Worm (Caenorhabditis elegans) whole organism, young adult: ENCODE results near the gene T15H9.5.

Experiments
- B0035.1 ChIP-seq: sonication (generic microtip); optimal IDR thresholded peaks from 2 replicates; lab custom pipeline; 2016; ENCODE audit warnings: missing genetic modification characterization, mild to moderate bottlenecking, missing compliant biosample characterization, missing genotype, missing genetic modification reagents
- B0336.3 ChIP-seq: fragments of 200-800 bp; sonication (Bioruptor generic); IDR thresholded peaks from 2 replicates; pipeline ENCODE4 v1.3.6; 2022; ENCODE audit warnings: missing genetic modification characterization, missing compliant biosample characterization
- F10E7.11 ChIP-seq: sonication (generic microtip); optimal IDR thresholded peaks from 2 replicates; lab custom pipeline; 2017; ENCODE audit warnings: mild to moderate bottlenecking, missing genetic modification characterization, moderate library complexity, missing compliant biosample characterization
- F22D6.2 ChIP-seq: sonication (generic microtip); optimal IDR thresholded peaks from 2 replicates; lab custom pipeline; 2016; ENCODE audit warnings: mild to moderate bottlenecking, missing genetic modification characterization, missing compliant biosample characterization
- F23B12.7 ChIP-seq: sonication (generic microtip); optimal IDR thresholded peaks from 2 replicates; lab custom pipeline; 2017; ENCODE audit warnings: missing genetic modification characterization, mild to moderate bottlenecking, missing compliant biosample characterization, antibody characterized with exemption, moderate library complexity; ENCODE audit not compliant: insufficient read depth
- F33H1.4 ChIP-seq: fragments of 200-800 bp; sonication (Bioruptor generic); IDR thresholded peaks from 2 replicates; pipeline ENCODE4 v1.3.6; 2022; ENCODE audit warnings: missing genetic modification reagents, missing genetic modification characterization, missing compliant biosample characterization
- F39B2.1 ChIP-seq: fragments of 200-800 bp; sonication (Bioruptor generic); IDR thresholded peaks from 2 replicates; pipeline ENCODE4 v1.3.6; 2022; ENCODE audit warnings: missing genetic modification reagents, missing genetic modification characterization, missing compliant biosample characterization
- K11D2.4 ChIP-seq: fragments of 200-800 bp; sonication (Bioruptor generic); IDR thresholded peaks from 2 replicates; pipeline ENCODE4 v1.3.6; 2022; ENCODE audit warnings: missing genetic modification reagents, missing genetic modification characterization, missing compliant biosample characterization
- T07F8.4 ChIP-seq: sonication (generic microtip); optimal IDR thresholded peaks from 2 replicates; lab custom pipeline; 2016; ENCODE audit warnings: mild to moderate bottlenecking, missing genetic modification characterization, moderate library complexity, missing compliant biosample characterization
- Y67H2A.10 ChIP-seq: fragments of 200-800 bp; sonication (Bioruptor generic); conservative IDR thresholded peaks from 2 replicates; pipeline ENCODE4 v1.3.6; 2022; ENCODE audit warnings: missing genetic modification reagents, missing genetic modification characterization, missing compliant biosample characterization
- Y79H2A.3 ChIP-seq: fragments of 200-800 bp; sonication (Bioruptor generic); conservative IDR thresholded peaks from 2 replicates; pipeline ENCODE4 v1.3.6; 2022; ENCODE audit warnings: missing genetic modification reagents, missing genetic modification characterization, missing compliant biosample characterization
- akir-1 ChIP-seq: fragments of 200-800 bp; sonication (Bioruptor generic); optimal IDR thresholded peaks from 2 replicates; lab custom pipeline; 2018; ENCODE audit warnings: mild to moderate bottlenecking, missing genetic modification characterization, moderate library complexity, missing compliant biosample characterization
- ama-1 ChIP-seq, 3 experiments: fragments of 150-350 bp in 1 of 3; sonication (generic microtip) in 2 of 3; optimal IDR thresholded peaks; 2 replicates each; lab custom pipeline; 2014 to 2018; ENCODE audit warnings: missing biosample characterization in 2 of 3, missing genetic modification characterization in 2 of 3, missing genetic modification reagents in 2 of 3
- aptf-3 ChIP-seq: fragments of 200-800 bp; sonication (Bioruptor generic); IDR thresholded peaks from 2 replicates; pipeline ENCODE4 v1.3.6; 2022; ENCODE audit warnings: missing genetic modification characterization, missing compliant biosample characterization
- athp-1 ChIP-seq: sonication (generic microtip); optimal IDR thresholded peaks from 2 replicates; lab custom pipeline; 2017; ENCODE audit warnings: mild to moderate bottlenecking, missing genetic modification characterization, missing compliant biosample characterization
- attf-3 ChIP-seq: fragments of 200-800 bp; sonication (Bioruptor generic); conservative IDR thresholded peaks from 2 replicates; pipeline ENCODE4 v1.3.6; 2022; ENCODE audit warnings: missing genetic modification reagents, missing genetic modification characterization, missing compliant biosample characterization
- bed-1 ChIP-seq: fragments of 200-800 bp; sonication (Bioruptor generic); IDR thresholded peaks from 2 replicates; pipeline ENCODE4 v1.3.6; 2022; ENCODE audit warnings: missing genetic modification reagents, missing genetic modification characterization, missing compliant biosample characterization
- cebp-1 ChIP-seq, 2 experiments: fragments of 200-800 bp in 1 of 2; sonication (Bioruptor generic) in 1 of 2; sonication (generic microtip) in 1 of 2; IDR thresholded peaks in 1 of 2; optimal IDR thresholded peaks in 1 of 2; 2 replicates each; pipeline versions ENCODE4 v1.3.6 to Lab custom; 2017 to 2022; ENCODE audit warnings: missing compliant biosample characterization in 2 of 2, missing genetic modification characterization in 2 of 2, mild to moderate bottlenecking in 1 of 2, missing genetic modification reagents in 1 of 2, moderate library complexity in 1 of 2
- ceh-58 ChIP-seq: fragments of 200-800 bp; sonication (Bioruptor generic); IDR thresholded peaks from 2 replicates; pipeline ENCODE4 v1.3.6; 2022; ENCODE audit warnings: missing genetic modification characterization, missing compliant biosample characterization
- ceh-79 ChIP-seq: sonication (generic microtip); optimal IDR thresholded peaks from 2 replicates; lab custom pipeline; 2017; ENCODE audit warnings: mild to moderate bottlenecking, missing genetic modification characterization, missing compliant biosample characterization
- egl-44 ChIP-seq: fragments of 200-800 bp; sonication (Bioruptor generic); IDR thresholded peaks from 2 replicates; pipeline ENCODE4 v1.3.6; 2022; ENCODE audit warnings: missing genetic modification reagents, missing genetic modification characterization, missing compliant biosample characterization
- egrh-3 ChIP-seq: fragments of 200-800 bp; sonication (Bioruptor generic); IDR thresholded peaks from 2 replicates; pipeline ENCODE4 v1.3.6; 2022; ENCODE audit warnings: missing genetic modification reagents, missing genetic modification characterization, missing compliant biosample characterization
- ets-4 ChIP-seq: fragments of 200-800 bp; sonication (Bioruptor generic); optimal IDR thresholded peaks from 2 replicates; lab custom pipeline; 2018; ENCODE audit warnings: mild to moderate bottlenecking, missing genetic modification characterization, missing compliant biosample characterization
- fkh-3 ChIP-seq: sonication (generic microtip); optimal IDR thresholded peaks from 2 replicates; lab custom pipeline; 2016; ENCODE audit warnings: mild to moderate bottlenecking, missing genetic modification characterization, missing compliant biosample characterization
- hmg-1.2 ChIP-seq: fragments of 200-800 bp; sonication (Bioruptor generic); IDR thresholded peaks from 2 replicates; pipeline ENCODE4 v1.3.6; 2022; ENCODE audit warnings: missing genetic modification reagents, missing genetic modification characterization, missing compliant biosample characterization
- hmg-20 ChIP-seq: fragments of 200-800 bp; sonication (Bioruptor generic); IDR thresholded peaks from 2 replicates; pipeline ENCODE4 v1.3.6; 2022; ENCODE audit warnings: missing genetic modification reagents, missing genetic modification characterization, missing compliant biosample characterization
- let-607 ChIP-seq, 2 experiments: fragments of 200-800 bp in 1 of 2; sonication (Bioruptor generic) in 1 of 2; sonication (generic microtip) in 1 of 2; optimal IDR thresholded peaks; 2 replicates each; lab custom pipeline; 2016 to 2018; ENCODE audit warnings: mild to moderate bottlenecking in 2 of 2, missing compliant biosample characterization in 2 of 2, missing genetic modification characterization in 2 of 2, moderate library complexity in 2 of 2, missing genotype in 1 of 2
- lin-26 ChIP-seq: fragments of 200-800 bp; sonication (Bioruptor generic); IDR thresholded peaks from 2 replicates; pipeline ENCODE4 v1.3.6; 2022; ENCODE audit warnings: missing genetic modification reagents, missing genetic modification characterization, missing compliant biosample characterization
- lin-54 ChIP-seq: fragments of 200-800 bp; sonication (Bioruptor generic); optimal IDR thresholded peaks from 2 replicates; lab custom pipeline; 2018; ENCODE audit warnings: mild to moderate bottlenecking, missing genetic modification characterization, missing compliant biosample characterization
- lir-1 ChIP-seq: fragments of 200-800 bp; sonication (Bioruptor generic); conservative IDR thresholded peaks from 2 replicates; pipeline ENCODE4 v1.3.6; 2022; ENCODE audit warnings: missing genetic modification reagents, missing genetic modification characterization, missing compliant biosample characterization
- lsl-1 ChIP-seq: fragments of 200-800 bp; sonication (Bioruptor generic); optimal IDR thresholded peaks from 2 replicates; lab custom pipeline; 2018; ENCODE audit warnings: mild to moderate bottlenecking, missing genetic modification characterization, moderate library complexity, missing compliant biosample characterization
- mes-4 ChIP-seq: sonication (generic microtip); optimal IDR thresholded peaks from 2 replicates; lab custom pipeline; 2016; ENCODE audit warnings: missing genotype, missing genetic modification characterization, missing compliant biosample characterization
- mxl-1 ChIP-seq: sonication (generic microtip); optimal IDR thresholded peaks from 2 replicates; lab custom pipeline; 2016; ENCODE audit warnings: missing genetic modification characterization, missing compliant biosample characterization
- nfya-2 ChIP-seq: fragments of 200-800 bp; sonication (Bioruptor generic); IDR thresholded peaks from 2 replicates; pipeline ENCODE4 v1.3.6; 2022; ENCODE audit warnings: missing genetic modification reagents, missing genetic modification characterization, missing compliant biosample characterization
- nfyb-1 ChIP-seq: fragments of 200-800 bp; sonication (Bioruptor generic); IDR thresholded peaks from 2 replicates; pipeline ENCODE4 v1.3.6; 2022; ENCODE audit warnings: missing genetic modification reagents, missing genetic modification characterization, missing compliant biosample characterization
- nhr-120 ChIP-seq: fragments of 200-800 bp; sonication (Bioruptor generic); IDR thresholded peaks from 2 replicates; pipeline ENCODE4 v1.3.6; 2022; ENCODE audit warnings: missing genetic modification characterization, missing compliant biosample characterization
- nhr-179 ChIP-seq: sonication (generic microtip); optimal IDR thresholded peaks from 2 replicates; lab custom pipeline; 2016; ENCODE audit warnings: mild to moderate bottlenecking, missing genetic modification characterization, missing compliant biosample characterization
- repo-1 ChIP-seq: sonication (generic microtip); optimal IDR thresholded peaks from 2 replicates; lab custom pipeline; 2017; ENCODE audit warnings: mild to moderate bottlenecking, missing genetic modification characterization, missing compliant biosample characterization
- snpc-1.1 ChIP-seq: sonication (generic microtip); optimal IDR thresholded peaks from 2 replicates; lab custom pipeline; 2017; ENCODE audit warnings: missing genetic modification characterization, mild to moderate bottlenecking, missing compliant biosample characterization, antibody characterized with exemption, moderate library complexity, missing genotype, missing genetic modification reagents; ENCODE audit not compliant: insufficient read depth
- snpc-1.3 ChIP-seq: sonication (generic microtip); optimal IDR thresholded peaks from 2 replicates; lab custom pipeline; 2017; ENCODE audit warnings: missing genetic modification characterization, mild to moderate bottlenecking, missing compliant biosample characterization, antibody characterized with exemption, moderate library complexity, missing genotype, missing genetic modification reagents; ENCODE audit not compliant: insufficient read depth
- tbp1 ChIP-seq: fragments of 200-800 bp; sonication (Bioruptor generic); optimal IDR thresholded peaks from 2 replicates; lab custom pipeline; 2018; ENCODE audit warnings: mild to moderate bottlenecking, missing genetic modification characterization, missing compliant biosample characterization
- zfh-2 ChIP-seq: fragments of 200-800 bp; sonication (Bioruptor generic); conservative IDR thresholded peaks from 2 replicates; pipeline ENCODE4 v1.3.6; 2022; ENCODE audit warnings: missing genetic modification reagents, missing genetic modification characterization, missing compliant biosample characterization
- zim-3 ChIP-seq: sonication (generic microtip); optimal IDR thresholded peaks from 2 replicates; lab custom pipeline; 2017; ENCODE audit warnings: mild to moderate bottlenecking, missing genetic modification characterization, moderate library complexity, missing compliant biosample characterization
- ztf-22 ChIP-seq: fragments of 200-800 bp; sonication (Bioruptor generic); optimal IDR thresholded peaks from 2 replicates; lab custom pipeline; 2018; ENCODE audit warnings: mild to moderate bottlenecking, missing genetic modification characterization, moderate library complexity, missing compliant biosample characterization
- ztf-26 ChIP-seq: sonication (generic microtip); optimal IDR thresholded peaks from 2 replicates; lab custom pipeline; 2017; ENCODE audit warnings: missing genetic modification characterization, missing compliant biosample characterization
- ztf-3 ChIP-seq: fragments of 200-800 bp; sonication (Bioruptor generic); optimal IDR thresholded peaks from 2 replicates; lab custom pipeline; 2018; ENCODE audit warnings: mild to moderate bottlenecking, missing genetic modification characterization, missing compliant biosample characterization
- ztf-6 ChIP-seq: fragments of 200-800 bp; sonication (Bioruptor generic); IDR thresholded peaks from 2 replicates; pipeline ENCODE4 v1.3.6; 2022; ENCODE audit warnings: missing genetic modification reagents, missing genetic modification characterization, missing compliant biosample characterization

The T15H9.5 gene

ce11 chrII:9603419-9603818 is 7.8 kb downstream of the T15H9.5 start (continued):
- TF ChIP-seq snpc-1.1 (tag; lab: Kevin White, UChicago): no peak
- peak; percentile 47; the same call in 1 of the 2 replicates for TF ChIP-seq attf-3 (GFP tag; lab: Robert Waterston, UW)
- TF ChIP-seq ceh-79: no peak
- no peak for TF ChIP-seq mes-4 (tag; lab: Kevin White, UChicago)
- TF ChIP-seq T07F8.4 (tag; lab: Kevin White, UChicago): no peak
- no peak for TF ChIP-seq B0035.1 (tag; lab: Kevin White, UChicago)
- TF ChIP-seq nhr-120 (GFP tag; lab: Robert Waterston, UW): no peak
- no peak for TF ChIP-seq aptf-3 (GFP tag; lab: Robert Waterston, UW)
- TF ChIP-seq cebp-1 (GFP tag; IDR thresholded peaks at IDR 0.05; lab: Robert Waterston, UW): peak; percentile 55; the same call in 1 of the 2 replicates
- peak; percentile 90 for TF ChIP-seq cebp-1 (tag; optimal IDR thresholded peaks at IDR 0.05; lab: Kevin White, UChicago)
- no peak for TF ChIP-seq fkh-3 (tag; lab: Kevin White, UChicago)
- TF ChIP-seq F39B2.1 (GFP tag; lab: Robert Waterston, UW): no peak
- peak; percentile 21; the same call in 1 of the 2 replicates for TF ChIP-seq lin-26 (GFP tag; lab: Robert Waterston, UW)
- TF ChIP-seq nfyb-1 (GFP tag; lab: Robert Waterston, UW): peak; percentile 85
- no peak for TF ChIP-seq akir-1 (GFP tag; lab: Kevin White, UChicago)
- TF ChIP-seq zim-3 (tag; lab: Kevin White, UChicago): no peak
- TF ChIP-seq hmg-1.2 (GFP tag; lab: Robert Waterston, UW): peak; percentile 83
- no peak for TF ChIP-seq hmg-20 (GFP tag; lab: Robert Waterston, UW)
- peak; percentile 69 for TF ChIP-seq lin-54 (GFP tag; lab: Kevin White, UChicago)
- peak; percentile 73 to 79 for TF ChIP-seq let-607 (tag; optimal IDR thresholded peaks at IDR 0.05; lab: Kevin White, UChicago)
- peak; percentile 80 for TF ChIP-seq ztf-26 (tag; lab: Kevin White, UChicago)
- peak; percentile 54 for TF ChIP-seq ets-4 (GFP tag; lab: Kevin White, UChicago)
- peak; percentile 74 for TF ChIP-seq F23B12.7 (tag; lab: Kevin White, UChicago)
- no peak for TF ChIP-seq ceh-58 (GFP tag; lab: Robert Waterston, UW)
- no peak for TF ChIP-seq nhr-179 (tag; lab: Kevin White, UChicago)
- TF ChIP-seq K11D2.4: peak; percentile 90
- TF ChIP-seq ztf-6 (GFP tag; lab: Robert Waterston, UW): no peak
- TF ChIP-seq tbp1: peak; percentile 67
- peak; percentile 86 for TF ChIP-seq lir-1 (GFP tag; lab: Robert Waterston, UW)
- TF ChIP-seq ztf-22 (GFP tag; lab: Kevin White, UChicago): peak; percentile 90
- TF ChIP-seq snpc-1.3 (tag; lab: Kevin White, UChicago): peak; percentile 12
- TF ChIP-seq ama-1 (optimal IDR thresholded peaks at IDR 0.05; lab: Kevin White, UChicago): no peak
- no peak for TF ChIP-seq ama-1 (GFP tag; optimal IDR thresholded peaks at IDR 0.05; lab: Kevin White, UChicago)
- no peak for TF ChIP-seq egrh-3 (GFP tag; lab: Robert Waterston, UW)
- TF ChIP-seq F33H1.4 (GFP tag; lab: Robert Waterston, UW): peak; percentile 20; the same call in 1 of the 2 replicates
- TF ChIP-seq ztf-3 (GFP tag; lab: Kevin White, UChicago): peak; percentile 79
- TF ChIP-seq athp-1 (tag; lab: Kevin White, UChicago): peak; percentile 43
- no peak for TF ChIP-seq mxl-1 (tag; lab: Kevin White, UChicago)
- TF ChIP-seq Y79H2A.3: no peak
- peak; percentile 85 for TF ChIP-seq F22D6.2
- TF ChIP-seq Y67H2A.10 (GFP tag; lab: Robert Waterston, UW): no peak
- TF ChIP-seq zfh-2: peak; percentile 39; the same call in 1 of the 2 replicates
- TF ChIP-seq bed-1 (GFP tag; lab: Robert Waterston, UW): no peak
- TF ChIP-seq B0336.3 (GFP tag; lab: Robert Waterston, UW): peak; percentile 89
- TF ChIP-seq F10E7.11 (tag; lab: Kevin White, UChicago): no peak
- TF ChIP-seq lsl-1 (GFP tag; lab: Kevin White, UChicago): no peak
- TF ChIP-seq repo-1 (tag; lab: Kevin White, UChicago): no peak
- peak; percentile 76; the same call in 1 of the 2 replicates for TF ChIP-seq egl-44 (GFP tag; lab: Robert Waterston, UW)
- no peak for TF ChIP-seq nfya-2 (GFP tag; lab: Robert Waterston, UW)
